Fruit fly (Drosophila melanogaster): ENCODE measurements around the gene CG1789.

CG1789 gene

DNA sequence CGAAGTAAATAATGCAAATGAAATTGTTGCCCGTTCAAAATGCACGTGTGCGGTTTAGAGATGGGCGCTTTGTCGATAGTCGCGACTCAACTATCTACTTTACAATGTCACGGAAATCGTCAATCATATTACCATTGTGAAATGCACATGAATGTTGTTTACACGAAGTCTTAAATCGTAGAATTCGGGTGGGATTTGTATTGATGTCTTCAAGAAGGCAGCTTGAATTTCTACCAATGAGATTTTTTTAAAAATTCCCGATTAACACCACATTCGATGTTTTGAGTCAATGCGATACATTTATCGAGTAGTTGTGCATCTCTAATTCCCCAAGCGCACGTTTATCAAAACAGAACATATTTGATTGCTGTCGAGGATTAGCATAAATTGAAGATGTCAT is at the start of gene CG1789 (continued):
- TF ChIP-seq CG1024 (GFP tag; IDR thresholded peaks at IDR 0.05) (no peak), Aef1 (GFP tag; IDR thresholded peaks at IDR 0.05) (no peak), CG12299 (tag; optimal IDR thresholded peaks at IDR 0.05) (no peak), CG6689 (GFP tag; IDR thresholded peaks at IDR 0.05) (peak; percentile 44; the same call in 1 of the 2 replicates), cas (GFP tag; IDR thresholded peaks at IDR 0.05) (no peak), CG2712 (tag; optimal IDR thresholded peaks at IDR 0.05) (peak; percentile 26), lmd (GFP tag; IDR thresholded peaks at IDR 0.05) (peak; percentile 16; the same call in 1 of the 2 replicates), unc-4 (GFP tag; IDR thresholded peaks at IDR 0.05; ENCODE audit: partially characterized antibody) (peak; percentile 94), CG32532 (GFP tag; IDR thresholded peaks at IDR 0.05) (peak; percentile 56), CG13296 (GFP tag; optimal IDR thresholded peaks at IDR 0.05) (peak; percentile 30), Adf1 (GFP tag; IDR thresholded peaks at IDR 0.05) (peak; percentile 15; the same call in 1 of the 2 replicates), cwo (GFP tag; optimal IDR thresholded peaks at IDR 0.05) (peak; percentile 66), inv (GFP tag; IDR thresholded peaks at IDR 0.05; ENCODE audit: partially characterized antibody) (peak; percentile 86), CG9932 (GFP tag; IDR thresholded peaks at IDR 0.05) (peak; percentile 67), amos (GFP tag; IDR thresholded peaks at IDR 0.05; ENCODE audit: partially characterized antibody) (peak; percentile 85), chinmo (GFP tag; IDR thresholded peaks at IDR 0.05; ENCODE audit: partially characterized antibody) (peak; percentile 84)

DNA sequence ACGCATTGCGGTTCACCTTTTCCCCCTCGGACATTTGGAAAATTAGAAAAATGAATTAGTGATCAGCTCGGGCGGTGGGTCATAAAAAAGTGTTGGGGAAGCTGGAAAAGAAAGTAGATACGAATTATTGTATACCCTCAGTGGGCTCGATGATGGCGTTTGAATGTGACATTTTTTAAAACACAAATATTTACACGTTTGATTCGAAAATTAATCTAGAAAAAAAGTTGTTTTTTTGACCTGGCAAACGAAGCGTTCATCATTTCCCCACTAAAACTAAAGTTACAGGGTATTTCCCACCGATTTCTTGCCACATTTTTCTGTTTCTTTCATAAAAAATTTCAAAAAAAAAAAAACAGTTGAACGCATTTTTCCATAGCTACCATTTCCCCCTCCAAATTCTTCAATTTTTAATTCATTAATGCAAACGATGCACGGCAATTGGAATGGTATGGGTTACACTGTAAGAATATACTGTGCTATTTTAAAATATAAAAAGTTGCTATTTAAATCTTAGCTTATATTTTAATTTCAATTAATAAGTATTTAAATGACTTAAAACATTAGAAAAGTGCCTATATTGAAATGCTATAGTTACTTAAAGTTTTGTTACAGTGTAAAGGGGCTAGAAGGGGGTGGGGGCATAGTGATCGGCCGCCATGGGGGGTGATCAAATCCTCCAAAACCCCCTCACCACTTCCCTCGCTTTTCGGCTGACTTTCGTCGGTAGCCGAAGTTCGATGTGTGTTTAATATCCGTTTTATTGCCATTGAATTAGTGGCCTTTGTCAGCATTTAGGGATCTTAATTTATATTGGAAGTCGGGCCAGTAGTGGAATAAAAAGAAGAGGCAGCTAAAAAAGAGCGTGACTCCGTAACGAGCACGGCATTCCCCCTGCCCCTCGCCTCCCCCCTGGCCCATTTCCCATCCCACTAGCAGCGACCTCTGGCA is 48.7 kb upstream of the CG1789 start:
- TF ChIP-seq Abd-B (GFP tag; optimal IDR thresholded peaks at IDR 0.05) (peak; percentile 49), phol (tag; optimal IDR thresholded peaks at IDR 0.05) (peak; percentile 61), jumu (GFP tag; optimal IDR thresholded peaks at IDR 0.05) (peak; percentile 5), NK7.1 (GFP tag; optimal IDR thresholded peaks at IDR 0.05) (no peak), CG16863 (GFP tag; optimal IDR thresholded peaks at IDR 0.05) (peak; percentile 40), vvl (GFP tag; IDR thresholded peaks at IDR 0.05) (peak; percentile 80), fd102C (GFP tag; optimal IDR thresholded peaks at IDR 0.05) (no peak), crol (GFP tag; IDR thresholded peaks at IDR 0.05) (peak; percentile 84), CG11093 (GFP tag; IDR thresholded peaks at IDR 0.05) (peak; percentile 65; the same call in 2 of the 3 replicates), CG14667 (GFP tag; IDR thresholded peaks at IDR 0.05) (peak; percentile 36), Xrp1 (GFP tag; IDR thresholded peaks at IDR 0.05) (peak; percentile 79), CG32767 (GFP tag; IDR thresholded peaks at IDR 0.05) (peak; percentile 43; the same call in 1 of the 2 replicates), CG8944 (GFP tag; optimal IDR thresholded peaks at IDR 0.05) (peak; percentile 21), chif (GFP tag; optimal IDR thresholded peaks at IDR 0.05) (peak in 1 of 2 experiments; percentile 58), Mes4 (GFP tag; optimal IDR thresholded peaks at IDR 0.05) (peak; percentile 31), zf30C (GFP tag; optimal IDR thresholded peaks at IDR 0.05) (peak; percentile 52), CG6683 (GFP tag; optimal IDR thresholded peaks at IDR 0.05) (no peak), CG15696 (tag; optimal IDR thresholded peaks at IDR 0.05) (peak; percentile 50), D19B (GFP tag; optimal IDR thresholded peaks at IDR 0.05) (peak; percentile 15), CG14441 (GFP tag; IDR thresholded peaks at IDR 0.05) (peak; percentile 27; the same call in 1 of the 2 replicates), CG7372 (GFP tag; IDR thresholded peaks at IDR 0.05) (0 out of 2 replicates have a peak, but pooled peaks have one; percentile 7), CG34422 (GFP tag; IDR thresholded peaks at IDR 0.05) (peak; percentile 29; the same call in 2 of the 3 replicates), CG10366 (GFP tag; IDR thresholded peaks at IDR 0.05) (peak; percentile 60; the same call in 1 of the 2 replicates), Optix (GFP tag; IDR thresholded peaks at IDR 0.05) (peak; percentile 75; the same call in 2 of the 3 replicates), CG11504 (tag; optimal IDR thresholded peaks at IDR 0.05) (peak; percentile 59), hkb (optimal IDR thresholded peaks at IDR 0.05) (no peak), hkb (GFP tag; IDR thresholded peaks at IDR 0.05) (0 out of 2 replicates have a peak, but pooled peaks have one; percentile 32), Ssrp (tag; optimal IDR thresholded peaks at IDR 0.05) (peak; percentile 30), peb (GFP tag; IDR thresholded peaks at IDR 0.05) (peak; percentile 62), dmrt99B (tag; optimal IDR thresholded peaks at IDR 0.05) (peak; percentile 44), ttk (GFP tag; IDR thresholded peaks at IDR 0.05) (peak; percentile 57), CG18262 (tag; optimal IDR thresholded peaks at IDR 0.05) (peak; percentile 80)

All from whole organism, embryonic.